Worm (Caenorhabditis elegans) whole organism, mixed stage, embryonic: ENCODE data around the gene Y62H9A.16.

Experiments
- M03D4.4 ChIP-seq: sonication (generic microtip); optimal IDR thresholded peaks from 2 replicates; lab custom pipeline; 2017; ENCODE audit warnings: mild to moderate bottlenecking, missing genetic modification characterization, missing compliant biosample characterization
- blmp-1 ChIP-seq: fragments of 150-350 bp; optimal IDR thresholded peaks from 2 replicates; lab custom pipeline; 2014; ENCODE audit warnings: missing biosample characterization, missing genetic modification characterization
- ceh-43 ChIP-seq: fragments of 200-800 bp; sonication (Bioruptor generic); optimal IDR thresholded peaks from 2 replicates; lab custom pipeline; 2018; ENCODE audit warnings: mild to moderate bottlenecking, missing genetic modification characterization, moderate library complexity, missing compliant biosample characterization
- elt-1 ChIP-seq: sonication (generic microtip); optimal IDR thresholded peaks from 2 replicates; lab custom pipeline; 2017; ENCODE audit warnings: missing genetic modification characterization, mild to moderate bottlenecking, missing compliant biosample characterization, antibody characterized with exemption, moderate library complexity, borderline replicate concordance; ENCODE audit not compliant: insufficient read depth
- lin-13 ChIP-seq: fragments of 150-350 bp; optimal IDR thresholded peaks from 2 replicates; lab custom pipeline; 2014; ENCODE audit warnings: missing biosample characterization, missing genetic modification characterization
- lsy-2 ChIP-seq: fragments of 150-350 bp; optimal IDR thresholded peaks from 2 replicates; lab custom pipeline; 2014; ENCODE audit warnings: missing biosample characterization, missing genetic modification characterization
- nhr-12 ChIP-seq: fragments of 150-350 bp; optimal IDR thresholded peaks from 2 replicates; lab custom pipeline; 2014; ENCODE audit warnings: missing biosample characterization, missing genetic modification characterization
- nhr-2 ChIP-seq: fragments of 150-350 bp; optimal IDR thresholded peaks from 2 replicates; lab custom pipeline; 2014; ENCODE audit warnings: missing biosample characterization, missing genetic modification characterization
- nhr-237 ChIP-seq: fragments of 150-350 bp; optimal IDR thresholded peaks from 2 replicates; lab custom pipeline; 2014; ENCODE audit warnings: missing biosample characterization, missing genetic modification characterization
- pha-4 ChIP-seq: fragments of 150-350 bp; optimal IDR thresholded peaks from 2 replicates; lab custom pipeline; 2018; ENCODE audit warnings: missing biosample characterization, missing genetic modification reagents, missing genetic modification characterization
- snpc-4 ChIP-seq: fragments of 150-350 bp; optimal IDR thresholded peaks from 2 replicates; lab custom pipeline; 2014; ENCODE audit warnings: missing biosample characterization, missing genetic modification characterization
- unc-39 ChIP-seq: fragments of 150-350 bp; optimal IDR thresholded peaks from 2 replicates; lab custom pipeline; 2014; ENCODE audit warnings: missing biosample characterization, missing genetic modification characterization
- unc-62 ChIP-seq: fragments of 150-350 bp; optimal IDR thresholded peaks from 2 replicates; lab custom pipeline; 2014; ENCODE audit warnings: missing biosample characterization, missing genetic modification reagents, missing genetic modification characterization

ce11 chrX:11965663-11966304 lies 47.7 kb downstream of the Y62H9A.16 start, which contains the start of gene sams-1:
- TF ChIP-seq unc-39 (no peak), unc-62 (GFP tag; lab: Kevin White, UChicago) (no peak), snpc-4 (tag; lab: Kevin White, UChicago) (no peak), elt-1 (tag; lab: Kevin White, UChicago) (peak; percentile 75), blmp-1 (tag; lab: Kevin White, UChicago) (no peak), M03D4.4 (no peak), lin-13 (tag; lab: Kevin White, UChicago) (no peak), ceh-43 (GFP tag; lab: Kevin White, UChicago) (no peak), pha-4 (tag; lab: Kevin White, UChicago) (no peak), nhr-12 (tag; lab: Kevin White, UChicago) (no peak), nhr-237 (tag; lab: Kevin White, UChicago) (no peak), nhr-2 (tag; lab: Kevin White, UChicago) (no peak), lsy-2 (tag; lab: Kevin White, UChicago) (no peak)
